Fruit fly (Drosophila melanogaster): ENCODE data around the gene FASN1.

Gene FASN1

DNA sequence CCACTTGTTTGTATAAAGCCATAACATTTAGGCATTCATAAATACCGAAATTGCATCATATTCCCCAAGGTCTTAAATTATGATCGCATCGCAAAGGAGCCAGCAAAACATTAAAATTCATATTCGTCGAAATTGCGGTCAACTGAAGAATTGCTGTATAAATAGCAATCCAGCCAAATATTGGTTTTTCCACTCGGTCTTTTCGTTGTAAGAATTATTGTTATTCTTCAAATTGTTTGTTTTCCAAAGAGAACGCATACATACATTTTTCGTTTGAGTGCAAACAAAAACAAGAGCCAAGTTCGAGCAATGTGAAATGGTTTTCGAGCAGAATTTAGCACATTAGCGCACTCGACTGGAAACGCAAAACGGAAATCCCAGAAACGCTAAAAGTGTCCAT is 58.5 kb downstream of the FASN1 start:
- TF ChIP-seq psq (optimal IDR thresholded peaks at IDR 0.05) (no peak), usp (GFP tag; optimal IDR thresholded peaks at IDR 0.05) (no peak), EcR (GFP tag; optimal IDR thresholded peaks at IDR 0.05) (no peak), pan (optimal IDR thresholded peaks at IDR 0.05) (no peak), CG8478 (optimal IDR thresholded peaks at IDR 0.05) (no peak)

Data from whole organism.